Worm (Caenorhabditis elegans): ENCODE measurements around the gene C01B10.3.

ce11 chrIV:6588080-6588613 is 33.0 kb downstream of the C01B10.3 start:
- TF ChIP-seq lin-13 (GFP tag; optimal IDR thresholded peaks at IDR 0.05) (no peak), R02D3.7 (tag; optimal IDR thresholded peaks at IDR 0.05) (no peak), nhr-10 (tag; optimal IDR thresholded peaks at IDR 0.05) (no peak), crh-2 (tag; optimal IDR thresholded peaks at IDR 0.05) (no peak), lsy-2 (tag; optimal IDR thresholded peaks at IDR 0.05) (no peak)

Measured in whole organism, L2 larva.